Fruit fly (Drosophila melanogaster): ENCODE measurements around the gene ppk28.

Gene ppk28

DNA sequence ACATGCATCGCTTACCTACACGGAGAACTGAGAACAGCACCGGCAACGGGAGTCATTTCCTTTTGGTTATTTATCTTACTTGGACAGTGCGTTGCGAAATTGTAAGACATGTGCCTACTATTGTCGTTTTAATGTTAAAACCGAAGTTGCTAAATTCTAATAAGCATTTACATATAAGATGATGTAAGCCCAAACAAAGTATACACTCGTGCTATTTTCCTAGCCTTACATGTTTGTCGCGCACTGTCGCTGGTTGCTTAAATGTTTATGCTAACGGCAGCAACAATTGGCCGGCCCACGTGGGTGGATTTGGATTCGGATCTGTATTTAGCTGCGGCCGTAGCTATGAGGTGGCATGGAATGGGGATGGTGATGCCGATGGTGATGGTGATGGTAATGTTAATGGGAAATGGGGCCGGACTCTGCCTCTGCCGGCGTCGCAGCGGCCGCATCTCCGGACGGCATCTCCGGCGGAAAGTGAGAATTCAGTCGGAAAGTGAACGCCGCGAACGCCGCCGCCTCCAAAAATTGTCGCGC lies 5.4 kb downstream of the ppk28 start, which contains the start of gene CG4829 (continued):
- TF ChIP-seq CG17359 (tag; optimal IDR thresholded peaks at IDR 0.05) (peak; percentile 94), ase (GFP tag; IDR thresholded peaks at IDR 0.05) (peak; percentile 85), Dip2 (GFP tag; IDR thresholded peaks at IDR 0.05) (peak; percentile 45; the same call in 1 of the 2 replicates), kni (GFP tag; optimal IDR thresholded peaks at IDR 0.05) (peak; percentile 25), trh (GFP tag; optimal IDR thresholded peaks at IDR 0.05) (peak; percentile 46), cas (GFP tag; IDR thresholded peaks at IDR 0.05) (0 out of 2 replicates have a peak, but pooled peaks have one; percentile 25), stwl (tag; optimal IDR thresholded peaks at IDR 0.05) (peak; percentile 5), CG4360 (GFP tag; IDR thresholded peaks at IDR 0.05) (peak; percentile 50), D19B (GFP tag; optimal IDR thresholded peaks at IDR 0.05) (peak; percentile 68), pnt (GFP tag; optimal IDR thresholded peaks at IDR 0.05) (peak; percentile 79), Nf-YC (tag; optimal IDR thresholded peaks at IDR 0.05) (peak; percentile 80), Ssrp (tag; optimal IDR thresholded peaks at IDR 0.05) (peak; percentile 83), ftz-f1 (GFP tag; optimal IDR thresholded peaks at IDR 0.05) (no peak), CG1647 (GFP tag; optimal IDR thresholded peaks at IDR 0.05) (peak; percentile 86), gro (GFP tag; optimal IDR thresholded peaks at IDR 0.05) (peak; percentile 85), Mrtf (GFP tag; IDR thresholded peaks at IDR 0.05) (peak; percentile 87), CG17186 (GFP tag; optimal IDR thresholded peaks at IDR 0.05) (peak; percentile 37), Camta (GFP tag; optimal IDR thresholded peaks at IDR 0.05) (peak; percentile 70), CG8281 (tag; optimal IDR thresholded peaks at IDR 0.05) (peak; percentile 70), grn (GFP tag; optimal IDR thresholded peaks at IDR 0.05) (no peak), CG8765 (GFP tag; IDR thresholded peaks at IDR 0.05) (0 out of 2 replicates have a peak, but pooled peaks have one; percentile 10), Fer3 (tag; optimal IDR thresholded peaks at IDR 0.05) (peak; percentile 91), jing (GFP tag; optimal IDR thresholded peaks at IDR 0.05) (peak; percentile 81), HmgD (GFP tag; optimal IDR thresholded peaks at IDR 0.05) (peak; percentile 19), Six4 (GFP tag; optimal IDR thresholded peaks at IDR 0.05) (peak; percentile 82), dmrt99B (tag; optimal IDR thresholded peaks at IDR 0.05) (peak; percentile 94), CG17328 (GFP tag; IDR thresholded peaks at IDR 0.05) (peak; percentile 88), E2f1 (GFP tag; IDR thresholded peaks at IDR 0.05) (peak; percentile 85), CG6254 (GFP tag; optimal IDR thresholded peaks at IDR 0.05) (peak; percentile 80), Atf-2 (GFP tag; optimal IDR thresholded peaks at IDR 0.05) (peak; percentile 77), HLHmδ (GFP tag; optimal IDR thresholded peaks at IDR 0.05) (no peak), Rx (GFP tag; IDR thresholded peaks at IDR 0.05) (peak; percentile 77), chif (GFP tag; optimal IDR thresholded peaks at IDR 0.05) (peak; percentile 88 to 89), Deaf1 (tag; optimal IDR thresholded peaks at IDR 0.05) (peak; percentile 63), CG14667 (GFP tag; IDR thresholded peaks at IDR 0.05) (peak; percentile 64), Neu2 (GFP tag; optimal IDR thresholded peaks at IDR 0.05; ENCODE audit: borderline replicate concordance) (peak; percentile 22), Hr3 (GFP tag; optimal IDR thresholded peaks at IDR 0.05) (peak; percentile 76), CG12219 (GFP tag; optimal IDR thresholded peaks at IDR 0.05) (peak; percentile 92), odd (GFP tag; optimal IDR thresholded peaks at IDR 0.05) (peak; percentile 82), CG9609 (GFP tag; optimal IDR thresholded peaks at IDR 0.05) (peak; percentile 81), pb (GFP tag; optimal IDR thresholded peaks at IDR 0.05) (peak; percentile 82), en (GFP tag; optimal IDR thresholded peaks at IDR 0.05) (peak; percentile 80), HHEX (GFP tag; optimal IDR thresholded peaks at IDR 0.05) (peak; percentile 90), CG2889 (GFP tag; IDR thresholded peaks at IDR 0.05) (peak; percentile 76; the same call in 2 of the 3 replicates), CG7357 (GFP tag; IDR thresholded peaks at IDR 0.05) (peak; percentile 58; the same call in 1 of the 3 replicates), prd (optimal IDR thresholded peaks at IDR 0.05) (no peak), prd (GFP tag; IDR thresholded peaks at IDR 0.05) (peak; percentile 90), CG14050 (GFP tag; IDR thresholded peaks at IDR 0.05) (peak; percentile 85), crc (GFP tag; optimal IDR thresholded peaks at IDR 0.05) (peak; percentile 77), Fer2 (tag; optimal IDR thresholded peaks at IDR 0.05) (peak; percentile 76), seq (GFP tag; IDR thresholded peaks at IDR 0.05) (peak; percentile 85)

All from whole organism, embryonic.